Worm (Caenorhabditis elegans) whole organism, late embryonic: ENCODE results near the gene nhl-1.

Source experiments
- K09A11.1 ChIP-seq: sonication (generic microtip); optimal IDR thresholded peaks from 2 replicates; lab custom pipeline; 2017; ENCODE audit warnings: antibody characterized with exemption, mild to moderate bottlenecking, missing genetic modification characterization, missing compliant biosample characterization; ENCODE audit not compliant: insufficient read depth
- ceh-14 ChIP-seq: sonication (generic microtip); optimal IDR thresholded peaks from 2 replicates; lab custom pipeline; 2016; ENCODE audit warnings: missing genotype, missing genetic modification characterization, missing compliant biosample characterization
- ceh-18 ChIP-seq: sonication (generic microtip); optimal IDR thresholded peaks from 2 replicates; lab custom pipeline; 2016; ENCODE audit warnings: missing genetic modification characterization, missing compliant biosample characterization
- ceh-19 ChIP-seq: fragments of 200-800 bp; sonication (Bioruptor generic); optimal IDR thresholded peaks from 2 replicates; lab custom pipeline; 2018; ENCODE audit warnings: mild to moderate bottlenecking, missing genetic modification characterization, missing compliant biosample characterization
- ceh-2 ChIP-seq: sonication (generic microtip); optimal IDR thresholded peaks from 2 replicates; lab custom pipeline; 2016; ENCODE audit warnings: missing genotype, missing genetic modification characterization, missing compliant biosample characterization
- ceh-30 ChIP-seq: fragments of 150-350 bp; optimal IDR thresholded peaks from 2 replicates; lab custom pipeline; 2014; ENCODE audit warnings: missing biosample characterization, missing genetic modification characterization
- ceh-48 ChIP-seq: sonication (generic microtip); optimal IDR thresholded peaks from 2 replicates; lab custom pipeline; 2016; ENCODE audit warnings: missing genetic modification characterization, inconsistent platforms, missing compliant biosample characterization
- ceh-6 ChIP-seq: fragments of 200-800 bp; sonication (Bioruptor generic); optimal IDR thresholded peaks from 2 replicates; lab custom pipeline; 2018; ENCODE audit warnings: mild to moderate bottlenecking, missing genetic modification characterization, missing compliant biosample characterization
- elt-2 ChIP-seq: sonication (generic microtip); optimal IDR thresholded peaks from 2 replicates; lab custom pipeline; 2016; ENCODE audit warnings: missing genetic modification reagents, missing genetic modification characterization, missing compliant biosample characterization
- ets-4 ChIP-seq: sonication (generic microtip); optimal IDR thresholded peaks from 2 replicates; lab custom pipeline; 2016; ENCODE audit warnings: missing genetic modification characterization, missing compliant biosample characterization
- fax-1 ChIP-seq: sonication (generic microtip); optimal IDR thresholded peaks from 2 replicates; lab custom pipeline; 2016; ENCODE audit warnings: missing genotype, missing genetic modification characterization, missing compliant biosample characterization
- fkh-6 ChIP-seq: sonication (generic microtip); optimal IDR thresholded peaks from 2 replicates; lab custom pipeline; 2016; ENCODE audit warnings: missing genetic modification characterization, missing compliant biosample characterization
- gmeb-2 ChIP-seq: sonication (generic microtip); optimal IDR thresholded peaks from 2 replicates; lab custom pipeline; 2016; ENCODE audit warnings: missing genetic modification characterization, inconsistent platforms, missing compliant biosample characterization
- hlh-6 ChIP-seq: sonication (generic microtip); optimal IDR thresholded peaks from 2 replicates; lab custom pipeline; 2016; ENCODE audit warnings: missing genotype, missing genetic modification characterization, missing compliant biosample characterization
- hlh-8 ChIP-seq: sonication (generic microtip); optimal IDR thresholded peaks from 2 replicates; lab custom pipeline; 2016; ENCODE audit warnings: missing genotype, missing genetic modification characterization, missing compliant biosample characterization
- lin-11 ChIP-seq: fragments of 200-800 bp; sonication (Bioruptor generic); optimal IDR thresholded peaks from 2 replicates; lab custom pipeline; 2018; ENCODE audit warnings: mild to moderate bottlenecking, missing genetic modification characterization, missing compliant biosample characterization
- mec-3 ChIP-seq: sonication (generic microtip); optimal IDR thresholded peaks from 2 replicates; lab custom pipeline; 2016; ENCODE audit warnings: borderline replicate concordance, missing genetic modification characterization, missing compliant biosample characterization
- nfya-1 ChIP-seq: sonication (generic microtip); optimal IDR thresholded peaks from 2 replicates; lab custom pipeline; 2017; ENCODE audit warnings: missing genetic modification characterization, mild to moderate bottlenecking, missing compliant biosample characterization, antibody characterized with exemption, moderate library complexity
- pax-1 ChIP-seq: fragments of 150-350 bp; optimal IDR thresholded peaks from 2 replicates; lab custom pipeline; 2014; ENCODE audit warnings: missing biosample characterization, missing genetic modification characterization
- pha-2 ChIP-seq: sonication (generic microtip); optimal IDR thresholded peaks from 2 replicates; lab custom pipeline; 2017; ENCODE audit warnings: mild to moderate bottlenecking, missing genetic modification characterization, missing compliant biosample characterization
- pha-4 ChIP-seq: fragments of 150-350 bp; optimal IDR thresholded peaks from 2 replicates; lab custom pipeline; 2018; ENCODE audit warnings: missing biosample characterization, missing genetic modification reagents, missing genetic modification characterization
- pqm-1 ChIP-seq: sonication (generic microtip); optimal IDR thresholded peaks from 2 replicates; lab custom pipeline; 2016; ENCODE audit warnings: missing genetic modification characterization, missing compliant biosample characterization
- pros-1 ChIP-seq: fragments of 150-350 bp; optimal IDR thresholded peaks from 2 replicates; lab custom pipeline; 2014; ENCODE audit warnings: missing biosample characterization, missing genetic modification reagents, missing genetic modification characterization
- ref-2 ChIP-seq: sonication (generic microtip); optimal IDR thresholded peaks from 2 replicates; lab custom pipeline; 2016; ENCODE audit warnings: missing genetic modification characterization, missing compliant biosample characterization
- rnt-1 ChIP-seq: sonication (generic microtip); optimal IDR thresholded peaks from 2 replicates; lab custom pipeline; 2016; ENCODE audit warnings: missing genetic modification characterization, missing compliant biosample characterization
- sdc-2 ChIP-seq: sonication (generic microtip); optimal IDR thresholded peaks from 2 replicates; lab custom pipeline; 2016; ENCODE audit warnings: missing genotype, missing genetic modification characterization, missing compliant biosample characterization
- syd-9 ChIP-seq: sonication (generic microtip); optimal IDR thresholded peaks from 2 replicates; lab custom pipeline; 2016; ENCODE audit warnings: mild to moderate bottlenecking, missing genetic modification characterization, moderate library complexity, missing compliant biosample characterization
- tbx-7 ChIP-seq: sonication (generic microtip); optimal IDR thresholded peaks from 2 replicates; lab custom pipeline; 2016; ENCODE audit warnings: missing genotype, missing genetic modification characterization, missing compliant biosample characterization
- unc-3 ChIP-seq, 2 experiments: fragments of 200-800 bp in 1 of 2; sonication (Bioruptor generic) in 1 of 2; sonication (generic microtip) in 1 of 2; conservative IDR thresholded peaks in 1 of 2; optimal IDR thresholded peaks in 1 of 2; 2 replicates each; pipeline versions ENCODE4 v1.3.6 to Lab custom; 2016 to 2022; ENCODE audit warnings: missing compliant biosample characterization in 2 of 2, missing genetic modification characterization in 2 of 2, missing genetic modification reagents in 1 of 2
- unc-42 ChIP-seq: sonication (generic microtip); optimal IDR thresholded peaks from 2 replicates; lab custom pipeline; 2016; ENCODE audit warnings: missing genotype, missing genetic modification characterization, missing compliant biosample characterization
- ztf-16 ChIP-seq: sonication (generic microtip); optimal IDR thresholded peaks from 2 replicates; lab custom pipeline; 2017; ENCODE audit warnings: missing genetic modification characterization, missing compliant biosample characterization

The nhl-1 gene

DNA sequence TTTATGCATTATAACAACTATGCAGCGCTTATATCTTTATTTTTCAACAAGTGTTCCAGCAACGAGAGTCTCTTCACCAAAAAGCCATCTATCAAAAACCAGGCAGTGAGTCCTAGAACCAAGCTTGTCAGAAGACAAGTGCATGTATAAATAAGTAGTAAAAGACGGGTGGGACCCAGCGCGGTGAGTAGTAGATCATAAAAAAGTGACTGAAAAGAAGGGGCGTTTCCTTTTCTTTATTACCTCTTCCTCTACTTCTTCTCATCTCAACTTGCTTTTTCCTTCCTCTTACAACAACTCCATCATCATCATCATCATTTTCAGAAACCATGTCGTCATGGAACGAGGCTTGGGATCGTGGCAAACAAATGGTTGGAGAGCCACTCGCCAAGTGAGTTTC, 17.1 kb downstream of the nhl-1 start, which contains the start of gene eat-4:
Gene eat-4 (plus strand): TSS at position 301 of the 400 bp plus-strand sequence.
- TF ChIP-seq rnt-1 (tag; lab: Kevin White, UChicago) (no peak), nfya-1 (tag; lab: Kevin White, UChicago) (no peak), K09A11.1 (tag; lab: Kevin White, UChicago) (no peak), hlh-8 (tag; lab: Kevin White, UChicago) (no peak), mec-3 (tag; lab: Kevin White, UChicago) (no peak), pha-2 (no peak), tbx-7 (tag; lab: Kevin White, UChicago) (no peak), elt-2 (tag; lab: Kevin White, UChicago) (no peak), unc-42 (tag; lab: Kevin White, UChicago) (no peak), hlh-6 (tag; lab: Kevin White, UChicago) (no peak), ref-2 (tag; lab: Kevin White, UChicago) (no peak), sdc-2 (no peak), ets-4 (tag; lab: Kevin White, UChicago) (no peak), ceh-19 (GFP tag; lab: Kevin White, UChicago) (no peak)

DNA sequence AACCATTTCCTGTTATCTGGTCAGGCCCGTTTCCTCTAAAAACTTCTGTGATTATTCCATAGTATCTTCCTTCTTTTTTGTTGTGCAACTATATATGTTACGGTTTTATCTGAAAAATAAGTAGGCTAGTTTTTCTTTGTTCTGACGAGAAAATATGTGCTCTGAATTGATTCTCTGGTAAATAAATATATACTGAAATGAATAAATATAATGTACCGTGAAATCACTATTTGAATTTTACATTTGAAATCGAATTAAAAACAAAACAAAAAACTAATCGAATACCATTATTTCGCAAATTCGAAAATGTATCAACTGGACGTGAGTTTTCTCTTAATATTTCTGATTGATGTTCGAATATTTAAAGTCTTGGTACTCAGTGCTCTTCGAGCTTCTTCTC, 23.1 kb downstream of the nhl-1 start, which contains the start of gene ZK512.10:
Gene ZK512.10 (plus strand): TSS at position 301 of the 400 bp plus-strand sequence.
- TF ChIP-seq pha-4 (tag; lab: Kevin White, UChicago) (no peak), elt-2 (tag; lab: Kevin White, UChicago) (no peak), ceh-2 (tag; lab: Kevin White, UChicago) (no peak), ceh-48 (tag; lab: Kevin White, UChicago) (no peak), ceh-14 (tag; lab: Kevin White, UChicago) (no peak), ztf-16 (no peak), pha-2 (no peak), pqm-1 (tag; lab: Kevin White, UChicago) (no peak), unc-3 (GFP tag; conservative IDR thresholded peaks at IDR 0.05; lab: Robert Waterston, UW) (no peak), unc-3 (tag; optimal IDR thresholded peaks at IDR 0.05; lab: Kevin White, UChicago) (no peak), ceh-30 (tag; lab: Kevin White, UChicago) (no peak), syd-9 (tag; lab: Kevin White, UChicago) (no peak), lin-11 (tag; lab: Kevin White, UChicago) (no peak), fkh-6 (no peak), fax-1 (tag; lab: Kevin White, UChicago) (no peak), gmeb-2 (no peak), pros-1 (tag; lab: Kevin White, UChicago) (no peak), nfya-1 (tag; lab: Kevin White, UChicago) (no peak)

DNA sequence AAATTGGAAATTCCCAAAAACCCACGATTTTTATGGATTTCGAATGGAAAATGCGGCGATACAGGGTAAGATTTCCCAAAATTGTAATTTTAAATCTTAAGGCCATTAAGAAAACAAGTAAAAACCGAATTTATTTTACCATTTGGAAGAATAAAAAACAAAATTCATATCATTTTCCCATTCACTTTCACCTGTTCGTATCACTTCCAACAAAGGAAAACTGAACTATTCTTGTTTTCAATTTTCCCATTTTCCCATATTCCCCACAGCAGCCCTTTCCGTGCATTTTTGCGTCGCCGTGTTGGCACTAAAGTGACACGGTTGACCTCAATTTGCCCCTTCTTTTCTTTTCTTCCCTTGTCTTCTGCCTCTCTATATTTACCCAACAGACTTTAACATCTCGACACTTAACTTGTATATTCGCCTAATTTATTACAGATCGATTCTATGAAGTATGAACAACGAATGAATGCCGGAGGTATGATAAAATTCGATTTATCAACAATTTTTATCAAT, 27.9 kb downstream of the nhl-1 start, which contains the start of gene sec-16A.1:
Gene sec-16A.1 (plus strand): TSS at position 51 of the 516 bp plus-strand sequence.
- TF ChIP-seq ceh-19 (GFP tag; lab: Kevin White, UChicago): no peak
- peak; percentile 34 for TF ChIP-seq pax-1 (tag; lab: Kevin White, UChicago)

DNA sequence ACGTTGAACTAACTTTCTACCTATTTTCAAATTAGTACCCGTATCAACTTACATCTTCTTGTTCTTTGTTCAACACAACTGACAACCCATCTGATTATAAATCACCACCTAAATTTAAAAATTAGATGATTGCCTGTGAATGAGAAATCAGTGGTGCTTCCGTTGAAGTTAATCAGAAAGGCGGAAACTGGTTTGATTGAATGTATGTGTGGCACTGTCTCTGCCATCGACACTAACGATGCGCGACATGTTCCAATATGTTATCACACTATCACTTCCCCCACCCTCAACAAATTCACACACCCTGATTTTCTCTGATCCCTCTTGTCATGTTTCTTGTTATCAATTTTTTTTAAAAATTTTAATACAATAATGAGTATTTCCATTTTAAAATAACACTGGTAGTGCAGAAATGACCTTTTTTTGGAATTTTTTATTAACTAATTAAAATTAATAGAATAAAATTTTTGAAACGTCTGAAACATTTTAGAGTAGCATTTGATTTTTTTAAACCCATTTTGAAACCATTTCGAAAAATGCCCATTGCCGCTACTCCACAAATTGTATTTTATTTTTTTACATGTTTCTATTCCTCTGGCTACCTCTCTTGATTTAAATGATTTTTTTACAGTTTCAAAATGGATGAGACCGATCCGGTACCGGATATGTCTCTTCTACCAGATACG, 34.6 kb downstream of the nhl-1 start, which contains the start of gene ced-11:
Gene ced-11 (plus strand): TSS at position 636 of the 686 bp plus-strand sequence.
- no peak for TF ChIP-seq gmeb-2
- no peak for TF ChIP-seq ceh-18 (tag; lab: Kevin White, UChicago)
- no peak for TF ChIP-seq unc-42 (tag; lab: Kevin White, UChicago)
- no peak for TF ChIP-seq tbx-7 (tag; lab: Kevin White, UChicago)
- no peak for TF ChIP-seq lin-11 (tag; lab: Kevin White, UChicago)
- no peak for TF ChIP-seq nfya-1 (tag; lab: Kevin White, UChicago)
- no peak for TF ChIP-seq ceh-6 (GFP tag; lab: Kevin White, UChicago)
